Fruit fly (Drosophila melanogaster) whole organism, embryonic: ENCODE measurements around the gene CG8668.
A peak's percentile ranks its signal among the peaks of the same experiment; 100 is the strongest.

Source experiments
- BEAF-32 ChIP-seq: fragments of 200-800 bp; sonication (Bioruptor generic); optimal IDR thresholded peaks from 3 replicates; lab custom pipeline; 2017; ENCODE audit warnings: missing biosample characterization, missing genetic modification characterization, mild to moderate bottlenecking, moderate library complexity, missing genetic modification reagents
- CG10565 ChIP-seq: fragments of 200-800 bp; sonication (Bioruptor generic); optimal IDR thresholded peaks from 3 replicates; lab custom pipeline; 2016; ENCODE audit warnings: missing biosample characterization, mild to moderate bottlenecking, missing genetic modification characterization
- CG10654 ChIP-seq: fragments of 200-800 bp; sonication (Bioruptor generic); optimal IDR thresholded peaks from 2 replicates; lab custom pipeline; 2016; ENCODE audit warnings: missing biosample characterization, missing genetic modification characterization
- CG11085 ChIP-seq: fragments of 200-800 bp; sonication (Bioruptor generic); IDR thresholded peaks from 2 replicates; pipeline ENCODE4 v1.3.6; 2022; ENCODE audit warnings: missing biosample characterization, missing genetic modification characterization
- CG13123 ChIP-seq: fragments of 200-800 bp; sonication (Bioruptor generic); optimal IDR thresholded peaks from 2 replicates; lab custom pipeline; 2016; ENCODE audit warnings: missing biosample characterization, missing genetic modification characterization
- CG13775 ChIP-seq: fragments of 200-800 bp; sonication (Bioruptor generic); optimal IDR thresholded peaks from 3 replicates; lab custom pipeline; 2017; ENCODE audit warnings: missing biosample characterization, mild to moderate bottlenecking, missing genetic modification characterization
- CG14014 ChIP-seq: fragments of 200-800 bp; sonication (Bioruptor generic); IDR thresholded peaks from 2 replicates; pipeline ENCODE4 v1.3.6; 2022; ENCODE audit warnings: missing biosample characterization, missing genetic modification characterization
- CG15696 ChIP-seq: fragments of 200-800 bp; sonication (Bioruptor generic); optimal IDR thresholded peaks from 2 replicates; lab custom pipeline; 2019; ENCODE audit warnings: missing biosample characterization, mild to moderate bottlenecking, missing genetic modification characterization, moderate library complexity
- CG16813 ChIP-seq: fragments of 200-800 bp; sonication (Bioruptor generic); IDR thresholded peaks from 3 replicates; pipeline ENCODE4 v1.3.6; 2022; ENCODE audit warnings: missing biosample characterization, missing genetic modification characterization; ENCODE audit not compliant: partially characterized antibody
- CG16815 ChIP-seq: fragments of 200-800 bp; sonication (Bioruptor generic); optimal IDR thresholded peaks from 3 replicates; lab custom pipeline; 2017; ENCODE audit warnings: missing biosample characterization, mild to moderate bottlenecking, missing genetic modification characterization
- CG17361 ChIP-seq: fragments of 200-800 bp; sonication (Bioruptor generic); IDR thresholded peaks from 3 replicates; pipeline ENCODE4 v1.3.6; 2022; ENCODE audit warnings: missing biosample characterization, missing genetic modification characterization
- CG17385 ChIP-seq: fragments of 200-800 bp; sonication (Bioruptor generic); optimal IDR thresholded peaks from 3 replicates; lab custom pipeline; 2018; ENCODE audit warnings: missing biosample characterization, mild to moderate bottlenecking, missing genetic modification characterization
- CG17802 ChIP-seq: fragments of 200-800 bp; sonication (Bioruptor generic); optimal IDR thresholded peaks from 2 replicates; lab custom pipeline; 2018; ENCODE audit warnings: missing biosample characterization, mild to moderate bottlenecking, missing genetic modification characterization, moderate library complexity
- CG18476 ChIP-seq: fragments of 200-800 bp; sonication (Bioruptor generic); optimal IDR thresholded peaks from 2 replicates; lab custom pipeline; 2016; ENCODE audit warnings: missing biosample characterization, mild to moderate bottlenecking, missing genetic modification characterization
- CG30403 ChIP-seq: fragments of 200-800 bp; sonication (Bioruptor generic); optimal IDR thresholded peaks from 3 replicates; lab custom pipeline; 2016; ENCODE audit warnings: missing biosample characterization, missing genetic modification characterization
- CG3065 ChIP-seq: fragments of 200-800 bp; sonication (Bioruptor generic); optimal IDR thresholded peaks from 2 replicates; lab custom pipeline; 2016; ENCODE audit warnings: missing biosample characterization, missing genetic modification characterization
- CG34376 ChIP-seq: fragments of 200-800 bp; sonication (Bioruptor generic); optimal IDR thresholded peaks from 2 replicates; lab custom pipeline; 2018; ENCODE audit warnings: missing biosample characterization, mild to moderate bottlenecking, missing genetic modification characterization
- CG6175 ChIP-seq: fragments of 200-800 bp; sonication (Bioruptor generic); IDR thresholded peaks from 3 replicates; pipeline ENCODE4 v1.3.6; 2022; ENCODE audit warnings: missing biosample characterization, missing genetic modification characterization
- D ChIP-seq, 2 experiments: fragments of 200-800 bp in 1 of 2; fragments of >200 bp in 1 of 2; sonication (Bioruptor generic) in 1 of 2; optimal IDR thresholded peaks; 2 replicates in 1 of 2; 3 replicates in 1 of 2; lab custom pipeline; 2017; ENCODE audit warnings: mild to moderate bottlenecking in 1 of 2, missing biosample characterization in 1 of 2, missing genetic modification characterization in 1 of 2, missing genetic modification reagents in 1 of 2
- Deaf1 ChIP-seq: fragments of 200-800 bp; optimal IDR thresholded peaks from 3 replicates; lab custom pipeline; 2019; ENCODE audit warnings: missing biosample characterization, mild to moderate bottlenecking, missing genetic modification characterization, moderate library complexity
- HmgD ChIP-seq: fragments of 200-800 bp; sonication (Bioruptor generic); optimal IDR thresholded peaks from 3 replicates; lab custom pipeline; 2016; ENCODE audit warnings: missing biosample characterization, missing genetic modification characterization
- Hr39 ChIP-seq: fragments of >200 bp; optimal IDR thresholded peaks from 2 replicates; lab custom pipeline; 2017
- Hsf ChIP-seq: fragments of 200-800 bp; sonication (Bioruptor generic); optimal IDR thresholded peaks from 3 replicates; lab custom pipeline; 2016; ENCODE audit warnings: missing biosample characterization, missing genetic modification characterization
- Meics ChIP-seq: fragments of 200-800 bp; sonication (Bioruptor generic); optimal IDR thresholded peaks from 2 replicates; lab custom pipeline; 2017; ENCODE audit warnings: missing biosample characterization, mild to moderate bottlenecking, missing genetic modification characterization
- NFAT ChIP-seq: fragments of 200-800 bp; sonication (Bioruptor generic); IDR thresholded peaks from 2 replicates; pipeline ENCODE4 v1.3.6; 2022; ENCODE audit warnings: missing biosample characterization, missing genetic modification characterization
- Nf-YC ChIP-seq: fragments of 200-800 bp; optimal IDR thresholded peaks from 3 replicates; lab custom pipeline; 2019; ENCODE audit warnings: missing biosample characterization, mild to moderate bottlenecking, missing genetic modification characterization, moderate library complexity
- Scr ChIP-seq: fragments of 200-800 bp; sonication (Bioruptor generic); IDR thresholded peaks from 2 replicates; pipeline ENCODE4 v1.3.6; 2022; ENCODE audit warnings: missing biosample characterization, missing genetic modification characterization; ENCODE audit not compliant: partially characterized antibody
- Side ChIP-seq: fragments of 200-800 bp; sonication (Bioruptor generic); optimal IDR thresholded peaks from 2 replicates; lab custom pipeline; 2016; ENCODE audit warnings: missing biosample characterization, missing genetic modification characterization
- Spps ChIP-seq: fragments of 200-800 bp; sonication (Bioruptor generic); optimal IDR thresholded peaks from 2 replicates; lab custom pipeline; 2018; ENCODE audit warnings: missing biosample characterization, mild to moderate bottlenecking, missing genetic modification characterization
- Sry-δ ChIP-seq: fragments of 200-800 bp; sonication (Bioruptor generic); optimal IDR thresholded peaks from 2 replicates; lab custom pipeline; 2016; ENCODE audit warnings: missing biosample characterization, missing genetic modification characterization
- Ssrp ChIP-seq: fragments of 200-800 bp; sonication (Bioruptor generic); optimal IDR thresholded peaks from 2 replicates; lab custom pipeline; 2018; ENCODE audit warnings: missing biosample characterization, mild to moderate bottlenecking, missing genetic modification characterization, moderate library complexity
- abd-A ChIP-seq: fragments of 200-800 bp; sonication (Bioruptor generic); optimal IDR thresholded peaks from 3 replicates; lab custom pipeline; 2019; ENCODE audit warnings: missing biosample characterization, mild to moderate bottlenecking, missing genetic modification characterization, moderate library complexity
- ato ChIP-seq: fragments of 200-800 bp; sonication (Bioruptor generic); IDR thresholded peaks from 2 replicates; pipeline ENCODE4 v1.3.6; 2022; ENCODE audit warnings: missing biosample characterization, missing genetic modification characterization; ENCODE audit not compliant: partially characterized antibody
- bigmax ChIP-seq: fragments of 200-800 bp; sonication (Bioruptor generic); optimal IDR thresholded peaks from 2 replicates; lab custom pipeline; 2018; ENCODE audit warnings: missing biosample characterization, mild to moderate bottlenecking, missing genetic modification characterization
- btn ChIP-seq: fragments of 200-800 bp; sonication (Bioruptor generic); optimal IDR thresholded peaks from 2 replicates; lab custom pipeline; 2016; ENCODE audit warnings: missing biosample characterization, missing genetic modification characterization
- crc ChIP-seq: fragments of 200-800 bp; sonication (Bioruptor generic); optimal IDR thresholded peaks from 2 replicates; lab custom pipeline; 2016; ENCODE audit warnings: missing biosample characterization, missing genetic modification characterization
- cwo ChIP-seq: fragments of 200-800 bp; sonication (Bioruptor generic); optimal IDR thresholded peaks from 3 replicates; lab custom pipeline; 2017; ENCODE audit warnings: missing biosample characterization, missing genetic modification characterization, mild to moderate bottlenecking, moderate library complexity, missing genetic modification reagents
- dmrt11E ChIP-seq: fragments of 200-800 bp; sonication (Bioruptor generic); optimal IDR thresholded peaks from 3 replicates; lab custom pipeline; 2018; ENCODE audit warnings: missing biosample characterization, mild to moderate bottlenecking, missing genetic modification characterization, moderate library complexity
- dpn ChIP-seq, 2 experiments: fragments of 200-800 bp; sonication (Bioruptor generic); optimal IDR thresholded peaks; 3 replicates each; lab custom pipeline; 2016; ENCODE audit warnings: missing biosample characterization in 2 of 2, missing genetic modification characterization in 2 of 2
- en ChIP-seq: fragments of 200-800 bp; sonication (Bioruptor generic); optimal IDR thresholded peaks from 2 replicates; lab custom pipeline; 2016; ENCODE audit warnings: missing biosample characterization, missing genetic modification characterization
- exex ChIP-seq: fragments of 200-800 bp; sonication (Bioruptor generic); optimal IDR thresholded peaks from 4 replicates; lab custom pipeline; 2018; ENCODE audit warnings: missing biosample characterization, mild to moderate bottlenecking, missing genetic modification characterization, moderate library complexity
- eyg ChIP-seq: fragments of 200-800 bp; sonication (Bioruptor generic); optimal IDR thresholded peaks from 3 replicates; lab custom pipeline; 2016; ENCODE audit warnings: missing biosample characterization, missing genetic modification characterization
- gfzf ChIP-seq: fragments of 200-800 bp; sonication (Bioruptor generic); optimal IDR thresholded peaks from 2 replicates; lab custom pipeline; 2016; ENCODE audit warnings: missing biosample characterization, mild to moderate bottlenecking, missing genetic modification characterization, moderate library complexity
- h ChIP-seq: fragments of >200 bp; optimal IDR thresholded peaks from 2 replicates; lab custom pipeline; 2017
- nau ChIP-seq: fragments of 200-800 bp; sonication (Bioruptor generic); optimal IDR thresholded peaks from 3 replicates; lab custom pipeline; 2017; ENCODE audit warnings: missing biosample characterization, mild to moderate bottlenecking, missing genetic modification characterization, missing genetic modification reagents
- org-1 ChIP-seq: fragments of 200-800 bp; sonication (Bioruptor generic); optimal IDR thresholded peaks from 2 replicates; lab custom pipeline; 2017; ENCODE audit warnings: missing biosample characterization, missing genetic modification characterization
- slp2 ChIP-seq: fragments of 200-800 bp; sonication (Bioruptor generic); optimal IDR thresholded peaks from 2 replicates; lab custom pipeline; 2016; ENCODE audit warnings: missing biosample characterization, missing genetic modification characterization
- trem ChIP-seq: fragments of 200-800 bp; optimal IDR thresholded peaks from 3 replicates; lab custom pipeline; 2019; ENCODE audit warnings: missing biosample characterization, mild to moderate bottlenecking, missing genetic modification characterization, moderate library complexity
- unc-4 ChIP-seq: fragments of 200-800 bp; sonication (Bioruptor generic); IDR thresholded peaks from 2 replicates; pipeline ENCODE4 v1.3.6; 2022; ENCODE audit warnings: missing biosample characterization, missing genetic modification characterization; ENCODE audit not compliant: partially characterized antibody

Gene CG8668

DNA sequence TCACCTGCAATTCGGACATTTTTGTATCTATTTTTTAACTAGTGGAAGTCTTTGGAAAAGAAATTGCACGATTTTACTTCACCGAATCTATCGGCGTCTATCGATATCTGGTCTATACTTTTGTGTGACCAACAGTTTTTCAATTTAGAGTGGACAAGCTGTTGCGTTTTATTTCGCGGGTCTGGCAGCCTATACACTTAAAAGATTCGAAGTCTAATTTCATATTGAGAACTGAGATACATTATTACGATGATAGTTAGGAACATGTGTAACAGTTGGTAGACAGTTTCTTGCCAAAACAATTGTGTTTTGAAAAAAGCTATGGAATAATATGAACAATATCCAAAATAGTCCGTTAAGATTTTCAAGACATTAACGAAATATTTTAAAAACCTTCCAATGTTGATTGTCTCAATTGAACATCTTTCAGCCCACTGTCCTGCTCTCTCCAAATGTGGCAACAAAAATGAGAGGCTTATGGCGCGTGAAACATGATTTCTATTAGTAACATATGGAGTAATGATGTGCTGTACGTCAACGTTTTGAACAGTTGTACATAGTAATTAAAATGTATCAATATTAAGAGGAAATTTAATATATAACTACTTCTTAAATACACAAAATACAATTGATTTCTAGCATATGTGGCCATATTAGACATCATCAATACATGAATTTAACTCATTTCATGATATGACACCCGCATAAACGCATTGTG is 35.7 kb downstream of the CG8668 start, which contains the start of gene Acbp1 (continued):
- peak; percentile 91 for TF ChIP-seq crc (GFP tag; lab: Kevin White, UChicago)
- peak; percentile 86 for TF ChIP-seq CG16815 (GFP tag; lab: Kevin White, UChicago)
- peak; percentile 89 for TF ChIP-seq unc-4 (GFP tag; lab: Robert Waterston, UW)
- peak; percentile 95 for TF ChIP-seq Hsf
- TF ChIP-seq CG3065 (GFP tag; lab: Kevin White, UChicago): peak; percentile 76
- peak; percentile 92 for TF ChIP-seq CG10654 (GFP tag; lab: Kevin White, UChicago)
- TF ChIP-seq ato (GFP tag; lab: Robert Waterston, UW): peak; percentile 68
- no peak for TF ChIP-seq D (optimal IDR thresholded peaks at IDR 0.05; lab: Kevin White, UChicago)
- peak; percentile 95 for TF ChIP-seq D (GFP tag; optimal IDR thresholded peaks at IDR 0.05; lab: Kevin White, UChicago)
- TF ChIP-seq Hr39: no peak
- peak; percentile 93 for TF ChIP-seq eyg
- peak; percentile 97 for TF ChIP-seq CG30403 (GFP tag; lab: Kevin White, UChicago)
- peak; percentile 92 for TF ChIP-seq exex
- TF ChIP-seq Side: peak; percentile 97
- TF ChIP-seq CG10565: peak; percentile 81
- peak; percentile 96 for TF ChIP-seq CG17361 (GFP tag; lab: Robert Waterston, UW)
- TF ChIP-seq gfzf (GFP tag; lab: Kevin White, UChicago): peak; percentile 84
- peak; percentile 86 for TF ChIP-seq CG6175 (GFP tag; lab: Robert Waterston, UW)
- TF ChIP-seq dmrt11E (tag; lab: Kevin White, UChicago): peak; percentile 98
- peak; percentile 85 for TF ChIP-seq BEAF-32 (GFP tag; lab: Kevin White, UChicago)
- TF ChIP-seq CG17802 (tag; lab: Kevin White, UChicago): peak; percentile 75
- TF ChIP-seq dpn (GFP tag; optimal IDR thresholded peaks at IDR 0.05; lab: Kevin White, UChicago): peak; percentile 93 to 96
- peak; percentile 100 for TF ChIP-seq CG34376 (GFP tag; lab: Kevin White, UChicago)
- peak; percentile 93 for TF ChIP-seq Ssrp (tag; lab: Kevin White, UChicago)
- peak; percentile 97 for TF ChIP-seq Meics (GFP tag; lab: Kevin White, UChicago)
- TF ChIP-seq trem (tag; lab: Kevin White, UChicago): peak; percentile 95
- TF ChIP-seq en (GFP tag; lab: Kevin White, UChicago): peak; percentile 92
- TF ChIP-seq slp2: peak; percentile 91
- peak; percentile 89 for TF ChIP-seq Sry-δ (GFP tag; lab: Kevin White, UChicago)
- TF ChIP-seq CG15696 (tag; lab: Kevin White, UChicago): peak; percentile 96
- TF ChIP-seq Nf-YC (tag; lab: Kevin White, UChicago): peak; percentile 93
- TF ChIP-seq abd-A (tag; lab: Kevin White, UChicago): peak; percentile 93
- TF ChIP-seq nau (GFP tag; lab: Kevin White, UChicago): peak; percentile 96
- TF ChIP-seq Scr (GFP tag; lab: Robert Waterston, UW): peak; percentile 78
- TF ChIP-seq bigmax (GFP tag; lab: Kevin White, UChicago): peak; percentile 74
- peak; percentile 89 for TF ChIP-seq Deaf1 (tag; lab: Kevin White, UChicago)
- peak; percentile 88 for TF ChIP-seq NFAT (GFP tag; lab: Robert Waterston, UW)
- peak; percentile 96 for TF ChIP-seq HmgD (GFP tag; lab: Kevin White, UChicago)
- TF ChIP-seq CG18476 (GFP tag; lab: Kevin White, UChicago): peak; percentile 94
- TF ChIP-seq CG16813 (GFP tag; lab: Robert Waterston, UW): peak; percentile 78; the same call in 2 of the 3 replicates
- TF ChIP-seq cwo: peak; percentile 97
- TF ChIP-seq Spps (tag; lab: Kevin White, UChicago): peak; percentile 97
- peak; percentile 89 for TF ChIP-seq CG13123 (GFP tag; lab: Kevin White, UChicago)
- TF ChIP-seq CG11085 (GFP tag; lab: Robert Waterston, UW): peak; percentile 86
- TF ChIP-seq org-1 (GFP tag; lab: Kevin White, UChicago): peak; percentile 97
- no peak for TF ChIP-seq h (lab: Kevin White, UChicago)
- TF ChIP-seq btn (GFP tag; lab: Kevin White, UChicago): peak; percentile 86
- peak; percentile 97 for TF ChIP-seq CG13775 (GFP tag; lab: Kevin White, UChicago)
- peak; percentile 95 for TF ChIP-seq CG17385 (GFP tag; lab: Kevin White, UChicago)
- TF ChIP-seq CG14014 (GFP tag; lab: Robert Waterston, UW): peak; percentile 93
